Fruit fly (Drosophila melanogaster) whole organism, prepupa: ENCODE results near the gene CG14817.

Source experiments
- Blimp-1 ChIP-seq: fragments of 200-800 bp; sonication (Bioruptor generic); optimal IDR thresholded peaks from 3 replicates; lab custom pipeline; 2017; ENCODE audit warnings: missing biosample characterization, missing genetic modification characterization, mild to moderate bottlenecking, moderate library complexity, missing genetic modification reagents
- CG10631 ChIP-seq: fragments of 200-800 bp; sonication (Bioruptor generic); optimal IDR thresholded peaks from 2 replicates; lab custom pipeline; 2016; ENCODE audit warnings: missing biosample characterization, missing genetic modification characterization
- CG10669 ChIP-seq: fragments of 200-800 bp; sonication (Bioruptor generic); optimal IDR thresholded peaks from 3 replicates; lab custom pipeline; 2018; ENCODE audit warnings: missing biosample characterization, mild to moderate bottlenecking, missing genetic modification characterization, moderate library complexity
- CG11294 ChIP-seq: fragments of 200-800 bp; sonication (Bioruptor generic); IDR thresholded peaks from 2 replicates; pipeline ENCODE4 v1.3.6; 2022; ENCODE audit warnings: missing biosample characterization, missing genetic modification characterization
- CG11762 ChIP-seq: fragments of 200-800 bp; sonication (Bioruptor generic); optimal IDR thresholded peaks from 3 replicates; lab custom pipeline; 2016; ENCODE audit warnings: missing biosample characterization, missing genetic modification characterization; ENCODE audit not compliant: insufficient read depth
- CG11902 ChIP-seq: fragments of 200-800 bp; sonication (Bioruptor generic); optimal IDR thresholded peaks from 3 replicates; lab custom pipeline; 2016; ENCODE audit warnings: missing biosample characterization, missing genetic modification characterization
- CG15336 ChIP-seq: fragments of 200-800 bp; sonication (Bioruptor generic); IDR thresholded peaks from 2 replicates; pipeline ENCODE4 v1.3.6; 2022; ENCODE audit warnings: missing biosample characterization, missing genetic modification characterization
- CG1621 ChIP-seq: fragments of 200-800 bp; sonication (Bioruptor generic); optimal IDR thresholded peaks from 3 replicates; lab custom pipeline; 2018; ENCODE audit warnings: missing biosample characterization, mild to moderate bottlenecking, missing genetic modification characterization
- CG16779 ChIP-seq: fragments of 200-800 bp; sonication (Bioruptor generic); optimal IDR thresholded peaks from 3 replicates; lab custom pipeline; 2017; ENCODE audit warnings: missing biosample characterization, mild to moderate bottlenecking, missing genetic modification characterization
- CG3032 ChIP-seq: fragments of 200-800 bp; optimal IDR thresholded peaks from 2 replicates; lab custom pipeline; 2019; ENCODE audit warnings: missing biosample characterization, mild to moderate bottlenecking, missing genetic modification characterization, moderate library complexity
- CG31627 ChIP-seq: fragments of 200-800 bp; sonication (Bioruptor generic); optimal IDR thresholded peaks from 3 replicates; lab custom pipeline; 2016; ENCODE audit warnings: missing biosample characterization, missing genetic modification characterization
- CG32006 ChIP-seq: fragments of 200-800 bp; sonication (Bioruptor generic); optimal IDR thresholded peaks from 3 replicates; lab custom pipeline; 2017; ENCODE audit warnings: missing biosample characterization, mild to moderate bottlenecking, missing genetic modification characterization
- CG3919 ChIP-seq: fragments of 200-800 bp; sonication (Bioruptor generic); optimal IDR thresholded peaks from 3 replicates; lab custom pipeline; 2016; ENCODE audit warnings: missing biosample characterization, missing genetic modification characterization
- CG4318 ChIP-seq: fragments of 200-800 bp; sonication (Bioruptor generic); optimal IDR thresholded peaks from 3 replicates; lab custom pipeline; 2017; ENCODE audit warnings: missing biosample characterization, mild to moderate bottlenecking, missing genetic modification characterization
- CG6163 ChIP-seq: fragments of 200-800 bp; sonication (Bioruptor generic); IDR thresholded peaks from 3 replicates; pipeline ENCODE4 v1.3.6; 2022; ENCODE audit warnings: missing biosample characterization, missing genetic modification characterization
- CG6276 ChIP-seq: fragments of 200-800 bp; sonication (Bioruptor generic); optimal IDR thresholded peaks from 2 replicates; lab custom pipeline; 2017; ENCODE audit warnings: missing biosample characterization, mild to moderate bottlenecking, missing genetic modification characterization
- CG6792 ChIP-seq: fragments of 200-800 bp; sonication (Bioruptor generic); optimal IDR thresholded peaks from 3 replicates; lab custom pipeline; 2016; ENCODE audit warnings: missing biosample characterization, missing genetic modification characterization
- CG8119 ChIP-seq: fragments of 200-800 bp; sonication (Bioruptor generic); IDR thresholded peaks from 3 replicates; pipeline ENCODE4 v1.3.6; 2022; ENCODE audit warnings: missing biosample characterization, missing genetic modification characterization
- CG8319 ChIP-seq: fragments of 200-800 bp; sonication (Bioruptor generic); optimal IDR thresholded peaks from 3 replicates; lab custom pipeline; 2016; ENCODE audit warnings: missing biosample characterization, missing genetic modification characterization
- CG9139 ChIP-seq: fragments of 200-800 bp; sonication (Bioruptor generic); optimal IDR thresholded peaks from 3 replicates; lab custom pipeline; 2017; ENCODE audit warnings: missing biosample characterization, mild to moderate bottlenecking, missing genetic modification characterization
- Eip93F ChIP-seq: fragments of 200-800 bp; sonication (Bioruptor generic); optimal IDR thresholded peaks from 2 replicates; lab custom pipeline; 2016; ENCODE audit warnings: missing biosample characterization, mild to moderate bottlenecking, missing genetic modification characterization
- Ets21C ChIP-seq: fragments of 200-800 bp; sonication (Bioruptor generic); optimal IDR thresholded peaks from 3 replicates; lab custom pipeline; 2016; ENCODE audit warnings: missing biosample characterization, missing genetic modification characterization
- Ets96B ChIP-seq: fragments of 200-800 bp; optimal IDR thresholded peaks from 2 replicates; lab custom pipeline; 2019; ENCODE audit warnings: missing biosample characterization, mild to moderate bottlenecking, missing genetic modification characterization, moderate library complexity
- Gug ChIP-seq: fragments of 200-800 bp; sonication (Bioruptor generic); IDR thresholded peaks from 2 replicates; pipeline ENCODE4 v1.3.6; 2022; ENCODE audit warnings: missing biosample characterization, missing genetic modification characterization
- Hr38 ChIP-seq: sonication (Bioruptor generic); optimal IDR thresholded peaks from 2 replicates; lab custom pipeline; 2016; ENCODE audit warnings: missing biosample characterization, missing genetic modification characterization
- Hr39 ChIP-seq: fragments of 200-800 bp; sonication (Bioruptor generic); optimal IDR thresholded peaks from 2 replicates; lab custom pipeline; 2016; ENCODE audit warnings: missing biosample characterization, missing genetic modification characterization
- Hr4 ChIP-seq: fragments of 200-800 bp; sonication (Bioruptor generic); optimal IDR thresholded peaks from 3 replicates; lab custom pipeline; 2016; ENCODE audit warnings: missing biosample characterization, missing genetic modification characterization
- Lpt ChIP-seq: fragments of 200-800 bp; sonication (Bioruptor generic); optimal IDR thresholded peaks from 3 replicates; lab custom pipeline; 2016; ENCODE audit warnings: missing biosample characterization, missing genetic modification characterization
- Met ChIP-seq: fragments of 200-800 bp; sonication (Bioruptor generic); optimal IDR thresholded peaks from 3 replicates; lab custom pipeline; 2016; ENCODE audit warnings: missing biosample characterization, missing genetic modification characterization
- Smox ChIP-seq: fragments of 200-800 bp; sonication (Bioruptor generic); optimal IDR thresholded peaks from 3 replicates; lab custom pipeline; 2016; ENCODE audit warnings: missing biosample characterization, missing genetic modification characterization
- Sox102F ChIP-seq: fragments of 200-800 bp; sonication (Bioruptor generic); optimal IDR thresholded peaks from 2 replicates; lab custom pipeline; 2016; ENCODE audit warnings: missing biosample characterization, mild to moderate bottlenecking, missing genetic modification characterization
- Sox14 ChIP-seq: fragments of 200-800 bp; sonication (Bioruptor generic); optimal IDR thresholded peaks from 3 replicates; lab custom pipeline; 2016; ENCODE audit warnings: missing biosample characterization, missing genetic modification characterization
- Sox15 ChIP-seq: fragments of 200-800 bp; sonication (Bioruptor generic); optimal IDR thresholded peaks from 3 replicates; lab custom pipeline; 2016; ENCODE audit warnings: missing biosample characterization, missing genetic modification characterization
- achi ChIP-seq: fragments of 200-800 bp; sonication (Bioruptor generic); optimal IDR thresholded peaks from 3 replicates; lab custom pipeline; 2016; ENCODE audit warnings: missing biosample characterization, missing genetic modification characterization
- cyc ChIP-seq: fragments of 200-800 bp; sonication (Bioruptor generic); optimal IDR thresholded peaks from 3 replicates; lab custom pipeline; 2016; ENCODE audit warnings: missing biosample characterization, missing genetic modification characterization
- dac ChIP-seq: fragments of 200-800 bp; sonication (Bioruptor generic); optimal IDR thresholded peaks from 2 replicates; lab custom pipeline; 2017; ENCODE audit warnings: missing biosample characterization, mild to moderate bottlenecking, missing genetic modification characterization
- eg ChIP-seq: fragments of 200-800 bp; sonication (Bioruptor generic); IDR thresholded peaks from 3 replicates; pipeline ENCODE4 v1.3.6; 2022; ENCODE audit warnings: missing biosample characterization, missing genetic modification characterization
- esn ChIP-seq: fragments of 200-800 bp; sonication (Bioruptor generic); optimal IDR thresholded peaks from 2 replicates; lab custom pipeline; 2016; ENCODE audit warnings: missing biosample characterization, mild to moderate bottlenecking, missing genetic modification characterization, moderate library complexity
- fd85E ChIP-seq: fragments of 200-800 bp; sonication (Bioruptor generic); optimal IDR thresholded peaks from 3 replicates; lab custom pipeline; 2016; ENCODE audit warnings: missing biosample characterization, missing genetic modification characterization
- fkh ChIP-seq: fragments of 200-800 bp; sonication (Bioruptor generic); optimal IDR thresholded peaks from 3 replicates; lab custom pipeline; 2017; ENCODE audit warnings: missing biosample characterization, mild to moderate bottlenecking, missing genetic modification characterization, moderate library complexity
- lz ChIP-seq: fragments of 200-800 bp; sonication (Bioruptor generic); optimal IDR thresholded peaks from 3 replicates; lab custom pipeline; 2016; ENCODE audit warnings: missing biosample characterization, missing genetic modification characterization
- net ChIP-seq: fragments of 200-800 bp; sonication (Bioruptor generic); optimal IDR thresholded peaks from 3 replicates; lab custom pipeline; 2016; ENCODE audit warnings: missing biosample characterization, missing genetic modification characterization
- pdm3 ChIP-seq: fragments of 200-800 bp; sonication (Bioruptor generic); optimal IDR thresholded peaks from 3 replicates; lab custom pipeline; 2016; ENCODE audit warnings: missing biosample characterization, missing genetic modification characterization
- salr ChIP-seq, 2 experiments: fragments of 200-800 bp; sonication (Bioruptor generic); optimal IDR thresholded peaks; 3 replicates each; lab custom pipeline; 2016 to 2018; ENCODE audit warnings: missing biosample characterization in 2 of 2, missing genetic modification characterization in 2 of 2, mild to moderate bottlenecking in 1 of 2
- spab ChIP-seq: fragments of 200-800 bp; sonication (Bioruptor generic); optimal IDR thresholded peaks from 2 replicates; lab custom pipeline; 2017; ENCODE audit warnings: missing biosample characterization, mild to moderate bottlenecking, missing genetic modification characterization, missing genetic modification reagents
- ss ChIP-seq, 2 experiments: fragments of 200-800 bp; sonication (Bioruptor generic); optimal IDR thresholded peaks; 2 replicates in 1 of 2; 3 replicates in 1 of 2; lab custom pipeline; 2017 to 2018; ENCODE audit warnings: mild to moderate bottlenecking in 2 of 2, missing biosample characterization in 2 of 2, missing genetic modification characterization in 2 of 2, moderate library complexity in 1 of 2
- svp ChIP-seq: fragments of 200-800 bp; sonication (Bioruptor generic); peaks from one replicate; lab custom pipeline; 2016; ENCODE audit warnings: missing biosample characterization, missing genetic modification characterization
- topi ChIP-seq: fragments of 200-800 bp; sonication (Bioruptor generic); optimal IDR thresholded peaks from 3 replicates; lab custom pipeline; 2016; ENCODE audit warnings: missing biosample characterization, missing genetic modification characterization

Gene CG14817

dm6 chrX:1861620-1862184 is 15.4 kb downstream of the CG14817 start, which contains the start of gene deltaCOP (continued):
- TF ChIP-seq Sox15 (peak; percentile 84), lz (GFP tag; lab: Kevin White, UChicago) (peak; percentile 91), svp (GFP tag; lab: Kevin White, UChicago) (peak; percentile 92), CG6276 (no peak), CG8319 (peak; percentile 70), Lpt (peak; percentile 77), fd85E (GFP tag; lab: Kevin White, UChicago) (no peak), CG31627 (GFP tag; lab: Kevin White, UChicago) (peak; percentile 92), eg (GFP tag; lab: Robert Waterston, UW) (peak; percentile 72; the same call in 2 of the 3 replicates), achi (peak; percentile 84), ss (GFP tag; optimal IDR thresholded peaks at IDR 0.05; lab: Kevin White, UChicago) (peak in 1 of 2 experiments; percentile 80), esn (GFP tag; lab: Kevin White, UChicago) (peak; percentile 92), Ets96B (tag; lab: Kevin White, UChicago) (peak; percentile 72), CG11294 (GFP tag; lab: Robert Waterston, UW) (peak; percentile 72), CG15336 (peak; percentile 76), Hr38 (GFP tag; lab: Kevin White, UChicago) (peak; percentile 23), cyc (GFP tag; lab: Kevin White, UChicago) (peak; percentile 89), CG1621 (tag; lab: Kevin White, UChicago) (peak; percentile 47), CG32006 (peak; percentile 87), pdm3 (GFP tag; lab: Kevin White, UChicago) (no peak), Gug (GFP tag; lab: Robert Waterston, UW) (peak; percentile 77), net (GFP tag; lab: Kevin White, UChicago) (peak; percentile 81), CG3032 (tag; lab: Kevin White, UChicago) (peak; percentile 76), fkh (GFP tag; lab: Kevin White, UChicago) (no peak), CG11902 (no peak), CG11762 (peak; percentile 70)

dm6 chrX:1858867-1859266 is 18.2 kb downstream of the CG14817 start, which contains the start of gene Lamtor5:
Gene Lamtor5 (minus strand): TSS chrX:1858971.
- peak; percentile 63 for TF ChIP-seq lz (GFP tag; lab: Kevin White, UChicago)
- TF ChIP-seq Sox15: no peak
- peak; percentile 48 for TF ChIP-seq CG10631
- TF ChIP-seq Ets96B (tag; lab: Kevin White, UChicago): peak; percentile 36
- peak; percentile 47 for TF ChIP-seq CG31627 (GFP tag; lab: Kevin White, UChicago)
- TF ChIP-seq CG4318: no peak
- TF ChIP-seq CG6163 (GFP tag; lab: Robert Waterston, UW): peak; percentile 63
- TF ChIP-seq CG16779 (tag; lab: Kevin White, UChicago): no peak
- TF ChIP-seq Blimp-1 (GFP tag; lab: Kevin White, UChicago): peak; percentile 10
- TF ChIP-seq topi (GFP tag; lab: Kevin White, UChicago): peak; percentile 70
- TF ChIP-seq svp (GFP tag; lab: Kevin White, UChicago): peak; percentile 83
- peak; percentile 69 for TF ChIP-seq Sox102F (GFP tag; lab: Kevin White, UChicago)
- no peak for TF ChIP-seq Eip93F (GFP tag; lab: Kevin White, UChicago)
- peak; percentile 3 to 39 for TF ChIP-seq ss (GFP tag; optimal IDR thresholded peaks at IDR 0.05; lab: Kevin White, UChicago)
- TF ChIP-seq achi: peak; percentile 41
- no peak for TF ChIP-seq CG9139 (GFP tag; lab: Kevin White, UChicago)
- no peak for TF ChIP-seq spab
- peak; percentile 54 for TF ChIP-seq Met (GFP tag; lab: Kevin White, UChicago)
- TF ChIP-seq CG11294 (GFP tag; lab: Robert Waterston, UW): no peak
- TF ChIP-seq Hr38 (GFP tag; lab: Kevin White, UChicago): no peak
- peak; percentile 39 for TF ChIP-seq CG10669 (GFP tag; lab: Kevin White, UChicago)
- no peak for TF ChIP-seq salr (GFP tag; optimal IDR thresholded peaks at IDR 0.05; lab: Kevin White, UChicago)
- TF ChIP-seq esn (GFP tag; lab: Kevin White, UChicago): peak; percentile 63
- TF ChIP-seq dac (GFP tag; lab: Kevin White, UChicago): no peak
- TF ChIP-seq CG15336: peak; percentile 55
- TF ChIP-seq CG6792: peak; percentile 24
- no peak for TF ChIP-seq CG11762
- peak; percentile 5 for TF ChIP-seq fd85E (GFP tag; lab: Kevin White, UChicago)
- TF ChIP-seq CG8119 (GFP tag; lab: Robert Waterston, UW): peak; percentile 25; the same call in 1 of the 3 replicates
- TF ChIP-seq Hr39: peak; percentile 51
- peak; percentile 37 for TF ChIP-seq CG3032 (tag; lab: Kevin White, UChicago)
- peak; percentile 6 for TF ChIP-seq Ets21C
- TF ChIP-seq Hr4 (GFP tag; lab: Kevin White, UChicago): peak; percentile 45
- TF ChIP-seq net (GFP tag; lab: Kevin White, UChicago): peak; percentile 44
- TF ChIP-seq CG3919 (GFP tag; lab: Kevin White, UChicago): peak; percentile 38
- peak; percentile 82 for TF ChIP-seq Sox14
- peak; percentile 51 for TF ChIP-seq Smox (GFP tag; lab: Kevin White, UChicago)
